Worm (Caenorhabditis elegans): Measurements from ENCODE around the gene T23G7.3.

Gene T23G7.3

ce11 chrII:9143795-9144194, 23.8 kb downstream of the T23G7.3 start:
- TF ChIP-seq unc-62 (GFP tag; optimal IDR thresholded peaks at IDR 0.05), result no peak

- TF ChIP-seq unc-62 (GFP tag; optimal IDR thresholded peaks at IDR 0.05), result no peak
Measured at ce11 chrII:9141110-9141509, 26.5 kb downstream of the T23G7.3 start.

ce11 chrII:9139172-9139700, 28.4 kb downstream of the T23G7.3 start, which contains the start of gene Y9C2UA.1:
Y9C2UA.1 (plus strand) TSS chrII:9139650.
- TF ChIP-seq unc-62 (GFP tag; optimal IDR thresholded peaks at IDR 0.05), result no peak

ce11 chrII:9137803-9138202, 29.8 kb downstream of the T23G7.3 start, which contains the start of gene C16D2.3:
C16D2.3 (plus strand) TSS chrII:9138103.
- no peak for TF ChIP-seq unc-62 (GFP tag; optimal IDR thresholded peaks at IDR 0.05)

- no peak for TF ChIP-seq unc-62 (GFP tag; optimal IDR thresholded peaks at IDR 0.05)
Measured at ce11 chrII:9135878-9136277, 31.8 kb downstream of the T23G7.3 start, which contains the start of gene nlp-78. nlp-78 (plus strand) TSS chrII:9136178.

- TF ChIP-seq unc-62 (GFP tag; optimal IDR thresholded peaks at IDR 0.05), result no peak
Measured at ce11 chrII:9132338-9132737, 35.3 kb downstream of the T23G7.3 start.

ce11 chrII:9131363-9131762, 36.3 kb downstream of the T23G7.3 start, which contains the start of gene C16D2.1:
C16D2.1 (plus strand) TSS chrII:9131663.
- no peak for TF ChIP-seq unc-62 (GFP tag; optimal IDR thresholded peaks at IDR 0.05)

ce11 chrII:9130339-9130738, 37.3 kb downstream of the T23G7.3 start:
- TF ChIP-seq unc-62 (GFP tag; optimal IDR thresholded peaks at IDR 0.05), result no peak

- TF ChIP-seq unc-62 (GFP tag; optimal IDR thresholded peaks at IDR 0.05), result no peak
Measured at ce11 chrII:9128132-9128531, 39.5 kb downstream of the T23G7.3 start.

- TF ChIP-seq unc-62 (GFP tag; optimal IDR thresholded peaks at IDR 0.05), result no peak
Measured at ce11 chrII:9127379-9127778, 40.3 kb downstream of the T23G7.3 start.

- TF ChIP-seq unc-62 (GFP tag; optimal IDR thresholded peaks at IDR 0.05), result no peak
Measured at ce11 chrII:9126965-9127364, 40.7 kb downstream of the T23G7.3 start.

ce11 chrII:9125007-9125406, 42.6 kb downstream of the T23G7.3 start:
- TF ChIP-seq unc-62 (GFP tag; optimal IDR thresholded peaks at IDR 0.05), result no peak

- no peak for TF ChIP-seq unc-62 (GFP tag; optimal IDR thresholded peaks at IDR 0.05)
Measured at ce11 chrII:9124353-9124752, 43.3 kb downstream of the T23G7.3 start.

ce11 chrII:9120813-9121554, 46.6 kb downstream of the T23G7.3 start:
- TF ChIP-seq unc-62 (GFP tag; optimal IDR thresholded peaks at IDR 0.05), result no peak

ce11 chrII:9120329-9120728, 47.3 kb downstream of the T23G7.3 start:
- TF ChIP-seq unc-62 (GFP tag; optimal IDR thresholded peaks at IDR 0.05), result no peak

- no peak for TF ChIP-seq unc-62 (GFP tag; optimal IDR thresholded peaks at IDR 0.05)
Measured at ce11 chrII:9117789-9118242, 49.8 kb downstream of the T23G7.3 start.

- TF ChIP-seq unc-62 (GFP tag; optimal IDR thresholded peaks at IDR 0.05), result no peak
Measured at ce11 chrII:9116404-9116803, 51.2 kb downstream of the T23G7.3 start.

All from whole organism, dauer.